Worm (Caenorhabditis elegans): ENCODE measurements around the gene eif-3.K.

- TF ChIP-seq gei-17 (GFP tag; optimal IDR thresholded peaks at IDR 0.05) (no peak), pbrm-1 (GFP tag; IDR thresholded peaks at IDR 0.05) (no peak), xnd-1 (tag; optimal IDR thresholded peaks at IDR 0.05) (no peak), mel-28 (tag; optimal IDR thresholded peaks at IDR 0.05; ENCODE audit: borderline replicate concordance) (no peak), hrde-1 (tag; optimal IDR thresholded peaks at IDR 0.05; ENCODE audit: borderline replicate concordance) (no peak), him-1 (tag; optimal IDR thresholded peaks at IDR 0.05) (no peak), attf-3 (GFP tag; conservative IDR thresholded peaks at IDR 0.05) (no peak), Y56A3A.18 (GFP tag; IDR thresholded peaks at IDR 0.05) (no peak), lin-54 (GFP tag; optimal IDR thresholded peaks at IDR 0.05) (no peak), nfya-1 (tag; optimal IDR thresholded peaks at IDR 0.05; ENCODE audit: borderline replicate concordance, insufficient read depth) (no peak)
These were observed 7.3 kb downstream of the eif-3.K start, which contains the start of gene mpst-7 for ce11 chrV:12961085-12961560.

All from whole organism, young adult.